Worm (Caenorhabditis elegans) whole organism, early embryonic: ENCODE data around the gene ccdc-47.

Experiments used
- B0310.2 ChIP-seq: sonication (generic microtip); optimal IDR thresholded peaks from 2 replicates; lab custom pipeline; 2016; ENCODE audit warnings: mild to moderate bottlenecking, missing genetic modification characterization, missing compliant biosample characterization
- F13C5.2 ChIP-seq: sonication (generic microtip); optimal IDR thresholded peaks from 2 replicates; lab custom pipeline; 2017; ENCODE audit warnings: mild to moderate bottlenecking, missing genetic modification characterization, inconsistent platforms, missing compliant biosample characterization
- aly-1 ChIP-seq: sonication (generic microtip); optimal IDR thresholded peaks from 2 replicates; lab custom pipeline; 2016; ENCODE audit warnings: missing genetic modification characterization, missing compliant biosample characterization
- ama-1 ChIP-seq: fragments of 150-350 bp; optimal IDR thresholded peaks from 2 replicates; lab custom pipeline; 2014
- ceh-13 ChIP-seq: fragments of 200-800 bp; sonication (Bioruptor generic); optimal IDR thresholded peaks from 2 replicates; lab custom pipeline; 2018; ENCODE audit warnings: mild to moderate bottlenecking, missing genetic modification characterization, missing compliant biosample characterization
- ceh-36 ChIP-seq: sonication (generic microtip); optimal IDR thresholded peaks from 2 replicates; lab custom pipeline; 2016; ENCODE audit warnings: missing genetic modification characterization, inconsistent platforms, missing compliant biosample characterization
- ets-7 ChIP-seq: sonication (generic microtip); optimal IDR thresholded peaks from 2 replicates; lab custom pipeline; 2016; ENCODE audit warnings: missing genotype, missing genetic modification characterization, missing compliant biosample characterization
- flt-1 ChIP-seq: fragments of 200-800 bp; sonication (Bioruptor generic); IDR thresholded peaks from 2 replicates; pipeline ENCODE4 v1.3.6; 2022; ENCODE audit warnings: missing genetic modification characterization, missing compliant biosample characterization
- hmbx-1 ChIP-seq: sonication (generic microtip); optimal IDR thresholded peaks from 2 replicates; lab custom pipeline; 2016; ENCODE audit warnings: mild to moderate bottlenecking, missing genetic modification characterization, missing compliant biosample characterization
- hmg-4 ChIP-seq: fragments of 200-800 bp; sonication (Bioruptor generic); optimal IDR thresholded peaks from 2 replicates; lab custom pipeline; 2018; ENCODE audit warnings: mild to moderate bottlenecking, missing genetic modification characterization, missing compliant biosample characterization
- hnd-1 ChIP-seq: sonication (generic microtip); optimal IDR thresholded peaks from 2 replicates; lab custom pipeline; 2016; ENCODE audit warnings: missing genetic modification characterization, missing compliant biosample characterization
- pes-1 ChIP-seq: fragments of 200-800 bp; sonication (Bioruptor generic); IDR thresholded peaks from 2 replicates; pipeline ENCODE4 v1.3.6; 2022; ENCODE audit warnings: missing genetic modification reagents, missing genetic modification characterization, missing compliant biosample characterization
- scrt-1 ChIP-seq: fragments of 200-800 bp; sonication (Bioruptor generic); IDR thresholded peaks from 2 replicates; pipeline ENCODE4 v1.3.6; 2022; ENCODE audit warnings: missing genetic modification characterization, missing compliant biosample characterization
- sea-1 ChIP-seq: fragments of 200-800 bp; sonication (Bioruptor generic); conservative IDR thresholded peaks from 2 replicates; pipeline ENCODE4 v1.3.6; 2022; ENCODE audit warnings: missing genetic modification characterization, missing compliant biosample characterization
- tbx-11 ChIP-seq: fragments of 200-800 bp; sonication (Bioruptor generic); IDR thresholded peaks from 2 replicates; pipeline ENCODE4 v1.3.6; 2022; ENCODE audit warnings: missing genetic modification characterization, missing compliant biosample characterization
- tbx-37 ChIP-seq: fragments of 200-800 bp; sonication (Bioruptor generic); conservative IDR thresholded peaks from 2 replicates; pipeline ENCODE4 v1.3.6; 2022; ENCODE audit warnings: missing genetic modification reagents, missing genetic modification characterization, missing compliant biosample characterization
- tra-4 ChIP-seq: sonication (generic microtip); optimal IDR thresholded peaks from 2 replicates; lab custom pipeline; 2017; ENCODE audit warnings: missing genetic modification characterization, missing compliant biosample characterization

The ccdc-47 gene

ce11 chrIII:3918569-3918968 is 1.8 kb downstream of the ccdc-47 start, which contains the start of gene ZK1058.3:
TSS of gene ZK1058.3 (plus strand) at chrIII:3918869.
- TF ChIP-seq hnd-1: no peak
- no peak for TF ChIP-seq ceh-36 (tag; lab: Kevin White, UChicago)
- TF ChIP-seq tra-4: no peak
- no peak for TF ChIP-seq flt-1
- TF ChIP-seq scrt-1 (GFP tag; lab: Robert Waterston, UW): no peak
- no peak for TF ChIP-seq ama-1
- no peak for TF ChIP-seq aly-1 (tag; lab: Kevin White, UChicago)
- TF ChIP-seq hmbx-1 (tag; lab: Kevin White, UChicago): no peak
- TF ChIP-seq hmg-4 (GFP tag; lab: Kevin White, UChicago): no peak
- TF ChIP-seq pes-1 (GFP tag; lab: Robert Waterston, UW): no peak
- no peak for TF ChIP-seq F13C5.2 (tag; lab: Kevin White, UChicago)
- no peak for TF ChIP-seq tbx-11
- TF ChIP-seq tbx-37 (GFP tag; lab: Robert Waterston, UW): no peak
- no peak for TF ChIP-seq sea-1 (GFP tag; lab: Robert Waterston, UW)
- TF ChIP-seq B0310.2 (tag; lab: Kevin White, UChicago): no peak
- TF ChIP-seq ceh-13 (GFP tag; lab: Kevin White, UChicago): no peak
- no peak for TF ChIP-seq ets-7

ce11 chrIII:3921646-3922328 is 5.0 kb downstream of the ccdc-47 start, which contains the start of the genes metl-6 and nit-1:
TSS of gene metl-6 (minus strand) at chrIII:3921711.
TSS of gene nit-1 (plus strand) at chrIII:3922207.
- no peak for TF ChIP-seq hnd-1
- TF ChIP-seq pes-1 (GFP tag; lab: Robert Waterston, UW): no peak
- no peak for TF ChIP-seq tra-4
- TF ChIP-seq tbx-37 (GFP tag; lab: Robert Waterston, UW): no peak
- no peak for TF ChIP-seq F13C5.2 (tag; lab: Kevin White, UChicago)
- TF ChIP-seq ceh-36 (tag; lab: Kevin White, UChicago): no peak
- TF ChIP-seq tbx-11: no peak
- no peak for TF ChIP-seq hmg-4 (GFP tag; lab: Kevin White, UChicago)
- TF ChIP-seq flt-1: no peak
- TF ChIP-seq ets-7: no peak
- no peak for TF ChIP-seq hmbx-1 (tag; lab: Kevin White, UChicago)
- TF ChIP-seq ceh-13 (GFP tag; lab: Kevin White, UChicago): no peak
- TF ChIP-seq ama-1: no peak
- no peak for TF ChIP-seq scrt-1 (GFP tag; lab: Robert Waterston, UW)
- TF ChIP-seq B0310.2 (tag; lab: Kevin White, UChicago): no peak

ce11 chrIII:3926116-3926515 is 9.3 kb downstream of the ccdc-47 start, which contains the start of gene ZK1058.9:
TSS of gene ZK1058.9 (minus strand) at chrIII:3926216.
- no peak for TF ChIP-seq sea-1 (GFP tag; lab: Robert Waterston, UW)
- TF ChIP-seq ceh-13 (GFP tag; lab: Kevin White, UChicago): no peak
- no peak for TF ChIP-seq scrt-1 (GFP tag; lab: Robert Waterston, UW)
- TF ChIP-seq tbx-37 (GFP tag; lab: Robert Waterston, UW): no peak
- TF ChIP-seq pes-1 (GFP tag; lab: Robert Waterston, UW): no peak
- no peak for TF ChIP-seq tbx-11
- TF ChIP-seq ama-1: no peak
- no peak for TF ChIP-seq tra-4
- no peak for TF ChIP-seq hmbx-1 (tag; lab: Kevin White, UChicago)
- TF ChIP-seq ceh-36 (tag; lab: Kevin White, UChicago): no peak
- no peak for TF ChIP-seq ets-7
- TF ChIP-seq F13C5.2 (tag; lab: Kevin White, UChicago): no peak
- TF ChIP-seq B0310.2 (tag; lab: Kevin White, UChicago): no peak
- TF ChIP-seq hmg-4 (GFP tag; lab: Kevin White, UChicago): no peak
- TF ChIP-seq flt-1: no peak
- no peak for TF ChIP-seq aly-1 (tag; lab: Kevin White, UChicago)
- TF ChIP-seq hnd-1: no peak

DNA sequence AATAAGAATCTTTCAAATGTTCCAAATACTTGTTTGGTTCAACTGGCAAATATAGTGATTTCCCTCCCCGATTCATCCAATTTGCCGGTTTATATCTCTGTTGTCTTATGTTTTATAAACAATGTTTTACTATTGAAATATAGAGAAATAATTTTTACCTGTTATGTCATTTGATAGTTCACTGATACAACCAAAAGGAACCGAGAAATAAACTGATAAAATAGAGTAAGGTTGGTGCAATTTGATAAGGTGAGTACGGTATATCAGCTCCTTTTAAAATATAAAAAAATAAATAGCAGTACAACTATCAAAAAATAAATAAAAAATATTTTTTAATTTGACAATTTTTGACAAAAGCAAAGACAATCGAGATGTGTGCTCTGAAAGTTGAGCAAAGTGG is 10.0 kb downstream of the ccdc-47 start:
- no peak for TF ChIP-seq hmg-4 (GFP tag; lab: Kevin White, UChicago)
- no peak for TF ChIP-seq hmbx-1 (tag; lab: Kevin White, UChicago)
- no peak for TF ChIP-seq hnd-1
- no peak for TF ChIP-seq F13C5.2 (tag; lab: Kevin White, UChicago)
- TF ChIP-seq ets-7: no peak
- TF ChIP-seq tbx-11: no peak
- no peak for TF ChIP-seq sea-1 (GFP tag; lab: Robert Waterston, UW)
- TF ChIP-seq scrt-1 (GFP tag; lab: Robert Waterston, UW): no peak
- no peak for TF ChIP-seq ceh-13 (GFP tag; lab: Kevin White, UChicago)
- no peak for TF ChIP-seq flt-1

- TF ChIP-seq ceh-36 (tag; lab: Kevin White, UChicago) (no peak), tbx-11 (no peak), sea-1 (GFP tag; lab: Robert Waterston, UW) (no peak), B0310.2 (tag; lab: Kevin White, UChicago) (no peak), flt-1 (no peak), tra-4 (no peak), ceh-13 (GFP tag; lab: Kevin White, UChicago) (no peak), hmbx-1 (tag; lab: Kevin White, UChicago) (no peak), hnd-1 (no peak), tbx-37 (GFP tag; lab: Robert Waterston, UW) (no peak)
Observed at ce11 chrIII:3927450-3927849, 10.7 kb downstream of the ccdc-47 start.

DNA sequence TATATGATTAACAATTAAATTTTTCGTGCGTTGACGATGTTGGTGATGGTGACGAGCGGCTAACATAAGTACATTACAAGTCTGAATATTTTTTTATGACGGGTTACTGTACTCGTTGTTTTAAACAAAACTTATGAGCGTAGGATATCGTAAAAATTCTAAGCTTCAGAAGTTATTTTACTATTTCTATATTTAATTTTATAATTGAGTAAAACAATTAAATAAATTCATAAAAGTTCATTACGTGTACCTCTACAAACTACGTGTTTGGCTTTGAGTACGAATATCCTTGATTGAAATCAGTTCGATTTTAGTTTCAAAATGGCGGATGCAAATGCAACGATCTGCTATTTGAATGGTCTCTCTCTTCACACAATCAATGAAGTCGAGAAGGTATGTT is 11.4 kb downstream of the ccdc-47 start, which contains the start of gene F37A8.1:
Gene F37A8.1 (plus strand): TSS at position 301 of the 400 bp plus-strand sequence.
- TF ChIP-seq hmbx-1 (tag; lab: Kevin White, UChicago) (no peak), pes-1 (GFP tag; lab: Robert Waterston, UW) (no peak), ama-1 (no peak), tra-4 (no peak), hmg-4 (GFP tag; lab: Kevin White, UChicago) (no peak), tbx-11 (no peak), sea-1 (GFP tag; lab: Robert Waterston, UW) (no peak), ceh-13 (GFP tag; lab: Kevin White, UChicago) (no peak), hnd-1 (no peak), scrt-1 (GFP tag; lab: Robert Waterston, UW) (no peak), F13C5.2 (tag; lab: Kevin White, UChicago) (no peak), tbx-37 (GFP tag; lab: Robert Waterston, UW) (no peak), ets-7 (no peak), ceh-36 (tag; lab: Kevin White, UChicago) (no peak), flt-1 (no peak), B0310.2 (tag; lab: Kevin White, UChicago) (no peak)
